Fruit fly (Drosophila melanogaster) whole organism, pupa: ENCODE results near the gene Taf10.

Experiments
- CG10348 ChIP-seq: fragments of 200-800 bp; sonication (Bioruptor generic); IDR thresholded peaks from 2 replicates; pipeline ENCODE4 v1.3.6; 2022; ENCODE audit warnings: missing biosample characterization, missing genetic modification characterization
- CG12605 ChIP-seq: fragments of 200-800 bp; sonication (Bioruptor generic); IDR thresholded peaks from 2 replicates; pipeline ENCODE4 v1.3.6; 2022; ENCODE audit warnings: missing biosample characterization, missing genetic modification characterization
- CG13204 ChIP-seq: fragments of 200-800 bp; sonication (Bioruptor generic); optimal IDR thresholded peaks from 2 replicates; lab custom pipeline; 2018; ENCODE audit warnings: missing biosample characterization, mild to moderate bottlenecking, missing genetic modification characterization, moderate library complexity
- CG14655 ChIP-seq: fragments of 200-800 bp; sonication (Bioruptor generic); optimal IDR thresholded peaks from 3 replicates; lab custom pipeline; 2017; ENCODE audit warnings: mild to moderate bottlenecking, missing biosample characterization, missing genetic modification reagents, missing genetic modification characterization
- CG15710 ChIP-seq: fragments of 200-800 bp; sonication (Bioruptor generic); optimal IDR thresholded peaks from 2 replicates; lab custom pipeline; 2018; ENCODE audit warnings: missing biosample characterization, mild to moderate bottlenecking, missing genetic modification characterization, moderate library complexity
- CG17806 ChIP-seq: fragments of 200-800 bp; sonication (Bioruptor generic); optimal IDR thresholded peaks from 2 replicates; lab custom pipeline; 2018; ENCODE audit warnings: missing biosample characterization, mild to moderate bottlenecking, missing genetic modification characterization, moderate library complexity
- CG32121 ChIP-seq: fragments of 200-800 bp; sonication (Bioruptor generic); IDR thresholded peaks from 2 replicates; pipeline ENCODE4 v1.3.6; 2022; ENCODE audit warnings: missing biosample characterization, missing genetic modification characterization
- CG34367 ChIP-seq: fragments of 200-800 bp; sonication (Bioruptor generic); optimal IDR thresholded peaks from 2 replicates; lab custom pipeline; 2018; ENCODE audit warnings: missing biosample characterization, mild to moderate bottlenecking, missing genetic modification characterization
- CG4496 ChIP-seq: fragments of 200-800 bp; sonication (Bioruptor generic); IDR thresholded peaks from 3 replicates; pipeline ENCODE4 v1.3.6; 2022; ENCODE audit warnings: missing biosample characterization, missing genetic modification characterization
- CG8159 ChIP-seq: fragments of 200-800 bp; sonication (Bioruptor generic); optimal IDR thresholded peaks from 3 replicates; lab custom pipeline; 2018; ENCODE audit warnings: missing biosample characterization, mild to moderate bottlenecking, missing genetic modification characterization, moderate library complexity
- CG8301 ChIP-seq: fragments of 200-800 bp; sonication (Bioruptor generic); optimal IDR thresholded peaks from 2 replicates; lab custom pipeline; 2018; ENCODE audit warnings: missing biosample characterization, mild to moderate bottlenecking, missing genetic modification characterization
- CG9948 ChIP-seq: fragments of 200-800 bp; sonication (Bioruptor generic); optimal IDR thresholded peaks from 2 replicates; lab custom pipeline; 2018; ENCODE audit warnings: missing biosample characterization, mild to moderate bottlenecking, missing genetic modification characterization, moderate library complexity
- D1 ChIP-seq: fragments of 200-800 bp; sonication (Bioruptor generic); optimal IDR thresholded peaks from 2 replicates; lab custom pipeline; 2018; ENCODE audit warnings: missing biosample characterization, mild to moderate bottlenecking, missing genetic modification characterization, moderate library complexity
- EcR ChIP-seq: fragments of 200-800 bp; sonication (Bioruptor generic); optimal IDR thresholded peaks from 3 replicates; lab custom pipeline; 2019; ENCODE audit warnings: missing biosample characterization, missing genetic modification characterization, mild to moderate bottlenecking, moderate library complexity, missing genetic modification reagents
- Ets98B ChIP-seq: fragments of 200-800 bp; sonication (Bioruptor generic); IDR thresholded peaks from 2 replicates; pipeline ENCODE4 v1.3.6; 2022; ENCODE audit warnings: missing biosample characterization, missing genetic modification characterization
- Pif1A ChIP-seq: fragments of 200-800 bp; sonication (Bioruptor generic); optimal IDR thresholded peaks from 3 replicates; lab custom pipeline; 2016; ENCODE audit warnings: missing biosample characterization, missing genetic modification characterization
- Pif1B ChIP-seq: fragments of 200-800 bp; sonication (Bioruptor generic); optimal IDR thresholded peaks from 3 replicates; lab custom pipeline; 2016; ENCODE audit warnings: missing biosample characterization, missing genetic modification characterization
- Snoo ChIP-seq: fragments of 200-800 bp; sonication (Bioruptor generic); optimal IDR thresholded peaks from 3 replicates; lab custom pipeline; 2017; ENCODE audit warnings: missing biosample characterization, mild to moderate bottlenecking, missing genetic modification characterization, inconsistent platforms
- fd96Ca ChIP-seq: fragments of 200-800 bp; sonication (Bioruptor generic); IDR thresholded peaks from 3 replicates; pipeline ENCODE4 v1.3.6; 2022; ENCODE audit warnings: missing biosample characterization, missing genetic modification characterization
- gl ChIP-seq: fragments of 200-800 bp; sonication (Bioruptor generic); optimal IDR thresholded peaks from 2 replicates; lab custom pipeline; 2018; ENCODE audit warnings: missing biosample characterization, mild to moderate bottlenecking, missing genetic modification characterization
- rn ChIP-seq: fragments of 200-800 bp; sonication (Bioruptor generic); IDR thresholded peaks from 2 replicates; pipeline ENCODE4 v1.3.6; 2022; ENCODE audit warnings: missing biosample characterization, missing genetic modification characterization

Gene Taf10

dm6 chr2L:2752460-2753411 lies 15.0 kb upstream of the Taf10 start, which contains the start of gene Pgk:
TSS of gene Pgk (minus strand) at chr2L:2753068.
- TF ChIP-seq CG4496 (GFP tag; lab: Robert Waterston, UW): no peak
- no peak for TF ChIP-seq CG8159 (tag; lab: Kevin White, UChicago)
- peak; percentile 52 for TF ChIP-seq CG17806 (tag; lab: Kevin White, UChicago)
- no peak for TF ChIP-seq CG12605 (GFP tag; lab: Robert Waterston, UW)
- TF ChIP-seq CG34367 (tag; lab: Kevin White, UChicago): peak; percentile 39
- TF ChIP-seq Snoo: peak; percentile 43
- TF ChIP-seq Ets98B (GFP tag; lab: Robert Waterston, UW): no peak
- peak; percentile 78 for TF ChIP-seq Pif1A
- peak; percentile 37 for TF ChIP-seq CG15710
- peak; percentile 57 for TF ChIP-seq CG14655 (GFP tag; lab: Kevin White, UChicago)
- TF ChIP-seq EcR (GFP tag; lab: Kevin White, UChicago): peak; percentile 28
- peak; percentile 2 for TF ChIP-seq D1
- peak; percentile 48 for TF ChIP-seq CG8301 (tag; lab: Kevin White, UChicago)
- TF ChIP-seq gl: no peak
- TF ChIP-seq CG10348: no peak
- TF ChIP-seq Pif1B (GFP tag; lab: Kevin White, UChicago): peak; percentile 74
- no peak for TF ChIP-seq fd96Ca (GFP tag; lab: Robert Waterston, UW)
- no peak for TF ChIP-seq CG32121 (GFP tag; lab: Robert Waterston, UW)
- TF ChIP-seq CG9948 (tag; lab: Kevin White, UChicago): peak; percentile 27
- TF ChIP-seq rn (GFP tag; lab: Robert Waterston, UW): no peak
- peak; percentile 20 for TF ChIP-seq CG13204

- TF ChIP-seq gl (no peak), CG14655 (GFP tag; lab: Kevin White, UChicago) (no peak), EcR (GFP tag; lab: Kevin White, UChicago) (peak; percentile 78)
- TF ChIP-seq, all 21 proteins: peak for 1
Measured at dm6 chr2L:2753789-2754436, 13.8 kb upstream of the Taf10 start.

- TF ChIP-seq CG12605 (GFP tag; lab: Robert Waterston, UW) (no peak), CG32121 (GFP tag; lab: Robert Waterston, UW) (no peak), Ets98B (GFP tag; lab: Robert Waterston, UW) (no peak), CG13204 (peak; percentile 43), CG4496 (GFP tag; lab: Robert Waterston, UW) (no peak), CG17806 (tag; lab: Kevin White, UChicago) (peak; percentile 87), fd96Ca (GFP tag; lab: Robert Waterston, UW) (no peak), D1 (no peak), Pif1A (peak; percentile 91), Snoo (peak; percentile 84), CG34367 (tag; lab: Kevin White, UChicago) (peak; percentile 83), CG8159 (tag; lab: Kevin White, UChicago) (peak; percentile 91), gl (peak; percentile 74), CG10348 (no peak), CG8301 (tag; lab: Kevin White, UChicago) (peak; percentile 96), CG14655 (GFP tag; lab: Kevin White, UChicago) (peak; percentile 97), rn (GFP tag; lab: Robert Waterston, UW) (no peak), Pif1B (GFP tag; lab: Kevin White, UChicago) (peak; percentile 87), EcR (GFP tag; lab: Kevin White, UChicago) (peak; percentile 25), CG9948 (tag; lab: Kevin White, UChicago) (peak; percentile 86), CG15710 (peak; percentile 87)
Measured at dm6 chr2L:2754437-2755322, 13.0 kb upstream of the Taf10 start.

- peak; percentile 72 for TF ChIP-seq EcR (GFP tag; lab: Kevin White, UChicago)
- no peak for TF ChIP-seq CG14655 (GFP tag; lab: Kevin White, UChicago)
- TF ChIP-seq CG32121 (GFP tag; lab: Robert Waterston, UW): no peak
- TF ChIP-seq fd96Ca (GFP tag; lab: Robert Waterston, UW): no peak
- TF ChIP-seq Snoo: no peak
- peak; percentile 61 for TF ChIP-seq gl
- TF ChIP-seq Pif1A: peak; percentile 59
- TF ChIP-seq Pif1B (GFP tag; lab: Kevin White, UChicago): peak; percentile 72
- no peak for TF ChIP-seq CG9948 (tag; lab: Kevin White, UChicago)
- no peak for TF ChIP-seq CG17806 (tag; lab: Kevin White, UChicago)
- TF ChIP-seq, all 21 proteins: peak for 4
Measured at dm6 chr2L:2755323-2755695, 12.4 kb upstream of the Taf10 start.
